Worm (Caenorhabditis elegans) whole organism, L2 larva: Measurements from ENCODE around the gene col-97.
A peak's percentile ranks its signal among the peaks of the same experiment; 100 is the strongest.

Experiments
- C34F6.9 ChIP-seq: fragments of 150-350 bp; optimal IDR thresholded peaks from 2 replicates; lab custom pipeline; 2014; ENCODE audit warnings: missing biosample characterization, missing genetic modification characterization
- F13H6.1 ChIP-seq: sonication (generic microtip); optimal IDR thresholded peaks from 2 replicates; lab custom pipeline; 2016; ENCODE audit warnings: missing genetic modification characterization, missing compliant biosample characterization
- R02D3.7 ChIP-seq: fragments of 150-350 bp; optimal IDR thresholded peaks from 2 replicates; lab custom pipeline; 2014; ENCODE audit warnings: missing biosample characterization, missing genetic modification characterization
- alr-1 ChIP-seq: fragments of 150-350 bp; optimal IDR thresholded peaks from 2 replicates; lab custom pipeline; 2014; ENCODE audit warnings: missing biosample characterization, missing genetic modification characterization
- aly-2 ChIP-seq: fragments of 150-350 bp; optimal IDR thresholded peaks from 2 replicates; lab custom pipeline; 2014; ENCODE audit warnings: missing biosample characterization, missing genetic modification characterization
- ama-1 ChIP-seq: fragments of 150-350 bp; optimal IDR thresholded peaks from 2 replicates; lab custom pipeline; 2018; ENCODE audit warnings: inconsistent platforms
- blmp-1 ChIP-seq: sonication (generic microtip); optimal IDR thresholded peaks from 2 replicates; lab custom pipeline; 2017; ENCODE audit warnings: missing genetic modification characterization, mild to moderate bottlenecking, missing compliant biosample characterization, antibody characterized with exemption, moderate library complexity; ENCODE audit not compliant: insufficient read depth
- ceh-16 ChIP-seq: fragments of 150-350 bp; optimal IDR thresholded peaks from 2 replicates; lab custom pipeline; 2014; ENCODE audit warnings: missing biosample characterization, missing genetic modification characterization
- ceh-82 ChIP-seq: fragments of 150-350 bp; optimal IDR thresholded peaks from 2 replicates; lab custom pipeline; 2014; ENCODE audit warnings: missing biosample characterization, missing genetic modification characterization
- crh-2 ChIP-seq: sonication (generic microtip); optimal IDR thresholded peaks from 2 replicates; lab custom pipeline; 2017; ENCODE audit warnings: missing biosample characterization, missing genetic modification characterization
- dmd-4 ChIP-seq: sonication (generic microtip); optimal IDR thresholded peaks from 2 replicates; lab custom pipeline; 2017; ENCODE audit warnings: missing biosample characterization, missing genetic modification characterization
- egl-27 ChIP-seq: sonication (generic microtip); optimal IDR thresholded peaks from 3 replicates; lab custom pipeline; 2017; ENCODE audit warnings: missing biosample characterization, missing genetic modification reagents, missing genetic modification characterization
- elt-1 ChIP-seq: fragments of 150-350 bp; optimal IDR thresholded peaks from 2 replicates; lab custom pipeline; 2014; ENCODE audit warnings: missing biosample characterization, missing genetic modification characterization
- elt-3 ChIP-seq: sonication (generic microtip); optimal IDR thresholded peaks from 2 replicates; lab custom pipeline; 2017; ENCODE audit warnings: missing biosample characterization, missing genetic modification characterization
- fos-1 ChIP-seq: fragments of 150-350 bp; optimal IDR thresholded peaks from 2 replicates; lab custom pipeline; 2014; ENCODE audit warnings: missing biosample characterization, missing genetic modification characterization
- gmeb-1 ChIP-seq: fragments of 150-350 bp; optimal IDR thresholded peaks from 2 replicates; lab custom pipeline; 2014; ENCODE audit warnings: missing biosample characterization, missing genetic modification characterization
- lin-11 ChIP-seq: fragments of 150-350 bp; sonication (generic microtip); optimal IDR thresholded peaks from 2 replicates; lab custom pipeline; 2014; ENCODE audit warnings: missing biosample characterization, missing genetic modification characterization, inconsistent platforms, mixed read lengths
- lin-13 ChIP-seq: fragments of 150-350 bp; optimal IDR thresholded peaks from 2 replicates; lab custom pipeline; 2014; ENCODE audit warnings: missing biosample characterization, missing genetic modification reagents, missing genetic modification characterization
- lin-39 ChIP-seq: fragments of 150-350 bp; optimal IDR thresholded peaks from 2 replicates; lab custom pipeline; 2014; ENCODE audit warnings: missing biosample characterization, missing genetic modification reagents, missing genetic modification characterization
- lsy-2 ChIP-seq, 2 experiments: fragments of 150-350 bp in 1 of 2; sonication (generic microtip) in 1 of 2; optimal IDR thresholded peaks; 2 replicates each; lab custom pipeline; 2014 to 2017; ENCODE audit warnings: missing biosample characterization in 2 of 2, missing genetic modification characterization in 2 of 2
- mab-5 ChIP-seq: fragments of 150-350 bp; optimal IDR thresholded peaks from 2 replicates; lab custom pipeline; 2014; ENCODE audit warnings: missing biosample characterization, missing genetic modification characterization
- mdl-1 ChIP-seq, 2 experiments: fragments of 150-350 bp in 1 of 2; sonication (generic microtip) in 1 of 2; optimal IDR thresholded peaks; 2 replicates each; lab custom pipeline; 2017; ENCODE audit warnings: missing biosample characterization in 2 of 2, missing genetic modification characterization in 2 of 2
- nhr-10 ChIP-seq: sonication (generic microtip); optimal IDR thresholded peaks from 2 replicates; lab custom pipeline; 2017; ENCODE audit warnings: missing biosample characterization, missing genetic modification characterization
- nhr-11 ChIP-seq: fragments of 150-350 bp; optimal IDR thresholded peaks from 2 replicates; lab custom pipeline; 2014; ENCODE audit warnings: missing biosample characterization, missing genetic modification characterization
- nhr-129 ChIP-seq: fragments of 150-350 bp; optimal IDR thresholded peaks from 2 replicates; lab custom pipeline; 2014; ENCODE audit warnings: missing biosample characterization, missing genetic modification characterization
- nhr-23 ChIP-seq: fragments of 150-350 bp; optimal IDR thresholded peaks from 2 replicates; lab custom pipeline; 2014; ENCODE audit warnings: missing biosample characterization, missing genetic modification reagents, missing genetic modification characterization
- nhr-25 ChIP-seq: fragments of 150-350 bp; sonication (generic microtip); optimal IDR thresholded peaks from 3 replicates; lab custom pipeline; 2014; ENCODE audit warnings: missing biosample characterization, missing genetic modification characterization
- nhr-6 ChIP-seq: fragments of 150-350 bp; optimal IDR thresholded peaks from 2 replicates; lab custom pipeline; 2014; ENCODE audit warnings: missing biosample characterization, missing genetic modification characterization
- sem-4 ChIP-seq: fragments of 150-350 bp; optimal IDR thresholded peaks from 2 replicates; lab custom pipeline; 2014; ENCODE audit warnings: missing biosample characterization, missing genetic modification reagents, missing genetic modification characterization
- skn-1 ChIP-seq: sonication (generic microtip); optimal IDR thresholded peaks from 2 replicates; lab custom pipeline; 2017; ENCODE audit warnings: missing biosample characterization, missing genetic modification characterization
- sma-3 ChIP-seq: sonication (generic microtip); optimal IDR thresholded peaks from 2 replicates; lab custom pipeline; 2016; ENCODE audit warnings: missing genetic modification reagents, missing genetic modification characterization, missing compliant biosample characterization
- sma-9 ChIP-seq, 2 experiments: fragments of 150-350 bp in 1 of 2; sonication (generic microtip) in 1 of 2; optimal IDR thresholded peaks; 2 replicates each; lab custom pipeline; 2014 to 2016; ENCODE audit warnings: missing genetic modification characterization in 2 of 2, mild to moderate bottlenecking in 1 of 2, missing biosample characterization in 1 of 2, missing compliant biosample characterization in 1 of 2, missing genetic modification reagents in 1 of 2, moderate library complexity in 1 of 2
- snpc-4 ChIP-seq: fragments of 150-350 bp; optimal IDR thresholded peaks from 2 replicates; lab custom pipeline; 2014; ENCODE audit warnings: missing biosample characterization, missing genetic modification characterization
- unc-39 ChIP-seq: fragments of 150-350 bp; optimal IDR thresholded peaks from 2 replicates; lab custom pipeline; 2014; ENCODE audit warnings: missing biosample characterization, missing genetic modification characterization
- unc-55 ChIP-seq: fragments of 150-350 bp; sonication (generic microtip); optimal IDR thresholded peaks from 3 replicates; lab custom pipeline; 2014; ENCODE audit warnings: missing biosample characterization, missing genetic modification reagents, missing genetic modification characterization
- unc-62 ChIP-seq: fragments of 150-350 bp; optimal IDR thresholded peaks from 2 replicates; lab custom pipeline; 2014; ENCODE audit warnings: missing biosample characterization, missing genetic modification reagents, missing genetic modification characterization
- zag-1 ChIP-seq: fragments of 150-350 bp; optimal IDR thresholded peaks from 2 replicates; lab custom pipeline; 2014; ENCODE audit warnings: missing biosample characterization, missing genetic modification characterization
- ztf-11 ChIP-seq: sonication (generic microtip); optimal IDR thresholded peaks from 2 replicates; lab custom pipeline; 2017; ENCODE audit warnings: missing biosample characterization, missing genetic modification characterization

col-97 gene

ce11 chrIII:13004316-13004715, 10.8 kb upstream of the col-97 start:
- TF ChIP-seq skn-1 = no peak
- no peak for TF ChIP-seq nhr-129 (tag; lab: Kevin White, UChicago)
- no peak for TF ChIP-seq nhr-23
- TF ChIP-seq nhr-11 (tag; lab: Kevin White, UChicago) = no peak
- no peak for TF ChIP-seq elt-1
- TF ChIP-seq lsy-2 (tag; optimal IDR thresholded peaks at IDR 0.05; lab: Kevin White, UChicago) = no peak
- no peak for TF ChIP-seq dmd-4 (tag; lab: Kevin White, UChicago)
- no peak for TF ChIP-seq ceh-82
- no peak for TF ChIP-seq sma-3 (GFP tag; lab: Kevin White, UChicago)
- no peak for TF ChIP-seq gmeb-1 (tag; lab: Kevin White, UChicago)
- TF ChIP-seq elt-3 (tag; lab: Kevin White, UChicago) = no peak
- TF ChIP-seq ama-1 (lab: Kevin White, UChicago) = no peak
- TF ChIP-seq, all 48 proteins: peak for 0

- TF ChIP-seq fos-1 (tag; lab: Kevin White, UChicago) = peak; percentile 55
- peak; percentile 14 for TF ChIP-seq gmeb-1 (tag; lab: Kevin White, UChicago)
- peak; percentile 69 for TF ChIP-seq C34F6.9 (tag; lab: Kevin White, UChicago)
- TF ChIP-seq nhr-129 (tag; lab: Kevin White, UChicago) = peak; percentile 46
- peak; percentile 30 for TF ChIP-seq F13H6.1 (tag; lab: Kevin White, UChicago)
- TF ChIP-seq snpc-4 = no peak
- TF ChIP-seq elt-3 (tag; lab: Kevin White, UChicago) = no peak
- no peak for TF ChIP-seq dmd-4 (tag; lab: Kevin White, UChicago)
- TF ChIP-seq alr-1 (tag; lab: Kevin White, UChicago) = no peak
- TF ChIP-seq egl-27 = peak; percentile 18
- TF ChIP-seq sma-3 (GFP tag; lab: Kevin White, UChicago) = no peak
- no peak for TF ChIP-seq nhr-6 (tag; lab: Kevin White, UChicago)
- TF ChIP-seq zag-1 (tag; lab: Kevin White, UChicago) = peak; percentile 7
- peak; percentile 12 for TF ChIP-seq mab-5 (tag; lab: Kevin White, UChicago)
- TF ChIP-seq lin-13 (GFP tag; lab: Kevin White, UChicago) = no peak
- no peak for TF ChIP-seq unc-62 (GFP tag; lab: Kevin White, UChicago)
- no peak for TF ChIP-seq unc-39 (tag; lab: Kevin White, UChicago)
- TF ChIP-seq unc-55 (GFP tag; lab: Kevin White, UChicago) = peak; percentile 90
- TF ChIP-seq ceh-82 = no peak
- no peak for TF ChIP-seq blmp-1 (tag; lab: Kevin White, UChicago)
- TF ChIP-seq lin-39 (tag; lab: Kevin White, UChicago) = no peak
- TF ChIP-seq R02D3.7 (tag; lab: Kevin White, UChicago) = no peak
- peak in 1 of 2 experiments; percentile 70 for TF ChIP-seq lsy-2 (tag; optimal IDR thresholded peaks at IDR 0.05; lab: Kevin White, UChicago)
- no peak for TF ChIP-seq nhr-10 (tag; lab: Kevin White, UChicago)
- peak; percentile 55 for TF ChIP-seq sem-4
- TF ChIP-seq ztf-11 (tag; lab: Kevin White, UChicago) = no peak
- peak; percentile 71 for TF ChIP-seq crh-2 (tag; lab: Kevin White, UChicago)
- TF ChIP-seq mdl-1 (tag; optimal IDR thresholded peaks at IDR 0.05; lab: Kevin White, UChicago) = no peak
- no peak for TF ChIP-seq ceh-16 (tag; lab: Kevin White, UChicago)
- no peak for TF ChIP-seq aly-2 (tag; lab: Kevin White, UChicago)
- TF ChIP-seq, all 48 proteins: peak for 12
Observed at ce11 chrIII:13002098-13002497, 8.6 kb upstream of the col-97 start, which contains the start of gene ZK1010.10. ZK1010.10 (plus strand) TSS chrIII:13002383.

ce11 chrIII:13000457-13000856, 7.0 kb upstream of the col-97 start, which contains the start of gene ZK1010.8:
ZK1010.8 (minus strand) TSS chrIII:13000670.
- no peak for TF ChIP-seq elt-3 (tag; lab: Kevin White, UChicago)
- no peak for TF ChIP-seq nhr-25 (tag; lab: Kevin White, UChicago)
- TF ChIP-seq fos-1 (tag; lab: Kevin White, UChicago) = peak; percentile 54
- TF ChIP-seq skn-1 = no peak
- TF ChIP-seq unc-62 (GFP tag; lab: Kevin White, UChicago) = no peak

- TF ChIP-seq lin-11 (tag; lab: Kevin White, UChicago) (no peak), sma-9 (GFP tag; optimal IDR thresholded peaks at IDR 0.05; lab: Kevin White, UChicago) (no peak), sma-9 (tag; optimal IDR thresholded peaks at IDR 0.05; lab: Kevin White, UChicago) (no peak)
- TF ChIP-seq, all 48 proteins: peak for 0
Observed at ce11 chrIII:12998252-12998651, 4.7 kb upstream of the col-97 start.
